Fruit fly (Drosophila melanogaster): Measurements from ENCODE around the gene CG4743.

Gene CG4743

dm6 chr3R:25694167-25694689 lies 13.9 kb upstream of the CG4743 start:
- TF ChIP-seq CG12769 (tag; optimal IDR thresholded peaks at IDR 0.05) = peak; percentile 30
- TF ChIP-seq sens (GFP tag) = peak; percentile 51
- TF ChIP-seq CG16813 (GFP tag; IDR thresholded peaks at IDR 0.05; ENCODE audit: partially characterized antibody) = no peak
- peak; percentile 30 for TF ChIP-seq CG11504 (tag; optimal IDR thresholded peaks at IDR 0.05)
- TF ChIP-seq Med (GFP tag) = peak; percentile 70
- TF ChIP-seq Meics (GFP tag; optimal IDR thresholded peaks at IDR 0.05) = peak; percentile 16
- TF ChIP-seq CG2120 (GFP tag; optimal IDR thresholded peaks at IDR 0.05) = peak; percentile 54
- peak; percentile 48 for TF ChIP-seq lmd (GFP tag; IDR thresholded peaks at IDR 0.05)
- peak; percentile 14 for TF ChIP-seq Sox102F (GFP tag; optimal IDR thresholded peaks at IDR 0.05)
- TF ChIP-seq CG2678 (tag; optimal IDR thresholded peaks at IDR 0.05) = peak; percentile 34
- no peak for TF ChIP-seq E2f1 (GFP tag; IDR thresholded peaks at IDR 0.05)
- no peak for TF ChIP-seq CG10654 (GFP tag; optimal IDR thresholded peaks at IDR 0.05)
- TF ChIP-seq Bgb (GFP tag; IDR thresholded peaks at IDR 0.05; ENCODE audit: partially characterized antibody) = no peak
- TF ChIP-seq CG4404 (GFP tag; IDR thresholded peaks at IDR 0.05) = no peak
- TF ChIP-seq scrt (GFP tag; optimal IDR thresholded peaks at IDR 0.05) = peak; percentile 20
- TF ChIP-seq prd (optimal IDR thresholded peaks at IDR 0.05) = no peak
- peak; percentile 30; the same call in 1 of the 3 replicates for TF ChIP-seq prd (GFP tag; IDR thresholded peaks at IDR 0.05)
- TF ChIP-seq Rfx (GFP tag; IDR thresholded peaks at IDR 0.05) = peak; percentile 28; the same call in 1 of the 2 replicates
- no peak for TF ChIP-seq CG1233 (GFP tag; optimal IDR thresholded peaks at IDR 0.05)
- TF ChIP-seq CG1602 (GFP tag; optimal IDR thresholded peaks at IDR 0.05) = no peak
- peak; percentile 51; the same call in 2 of the 3 replicates for TF ChIP-seq row (GFP tag; IDR thresholded peaks at IDR 0.05)
- TF ChIP-seq chm (GFP tag; IDR thresholded peaks at IDR 0.05) = no peak
- peak; percentile 38 for TF ChIP-seq Hmr (GFP tag; optimal IDR thresholded peaks at IDR 0.05)
- TF ChIP-seq CG8290 (GFP tag; optimal IDR thresholded peaks at IDR 0.05) = no peak
- peak in 1 of 2 experiments; percentile 39 for TF ChIP-seq CG8290 (tag; optimal IDR thresholded peaks at IDR 0.05)
- TF ChIP-seq Deaf1 (tag; optimal IDR thresholded peaks at IDR 0.05) = no peak
- peak; percentile 9 for TF ChIP-seq ind (GFP tag; optimal IDR thresholded peaks at IDR 0.05)
- no peak for TF ChIP-seq pan (optimal IDR thresholded peaks at IDR 0.05)
- TF ChIP-seq pan (GFP tag; optimal IDR thresholded peaks at IDR 0.05 in 1 of 2, IDR thresholded peaks at IDR 0.05 in 1 of 2) = peak in 1 of 2 experiments; percentile 32
- TF ChIP-seq Dbx (GFP tag; IDR thresholded peaks at IDR 0.05) = 0 out of 3 replicates have a peak, but pooled peaks have one; percentile 14
- no peak for TF ChIP-seq CG14014 (GFP tag; IDR thresholded peaks at IDR 0.05)
- TF ChIP-seq CG7928 (GFP tag; optimal IDR thresholded peaks at IDR 0.05) = no peak
- 0 out of 2 replicates have a peak, but pooled peaks have one; percentile 27 for TF ChIP-seq CG6689 (GFP tag; IDR thresholded peaks at IDR 0.05)
- no peak for TF ChIP-seq nerfin-2 (GFP tag; IDR thresholded peaks at IDR 0.05; ENCODE audit: partially characterized antibody)
- TF ChIP-seq sob (GFP tag; IDR thresholded peaks at IDR 0.05) = peak; percentile 8; the same call in 1 of the 2 replicates
- peak; percentile 49 for TF ChIP-seq D19B (GFP tag; optimal IDR thresholded peaks at IDR 0.05)
- TF ChIP-seq Ets65A (GFP tag) = peak; percentile 91
- TF ChIP-seq ase (GFP tag; IDR thresholded peaks at IDR 0.05) = peak; percentile 33; the same call in 1 of the 3 replicates
- no peak for TF ChIP-seq CG3995 (GFP tag; optimal IDR thresholded peaks at IDR 0.05)
- TF ChIP-seq Pdp1 (GFP tag; optimal IDR thresholded peaks at IDR 0.05) = peak in 1 of 2 experiments; percentile 0
- TF ChIP-seq lab (GFP tag; optimal IDR thresholded peaks at IDR 0.05) = peak; percentile 44
- TF ChIP-seq slbo (GFP tag; IDR thresholded peaks at IDR 0.05) = peak; percentile 55
- TF ChIP-seq CG18599 (GFP tag; optimal IDR thresholded peaks at IDR 0.05) = peak; percentile 55
- peak; percentile 3 for TF ChIP-seq gem (tag; optimal IDR thresholded peaks at IDR 0.05)
- TF ChIP-seq D19A (tag; optimal IDR thresholded peaks at IDR 0.05) = no peak
- TF ChIP-seq dmrt99B (tag; optimal IDR thresholded peaks at IDR 0.05) = peak; percentile 3
- TF ChIP-seq Ptx1 (GFP tag; IDR thresholded peaks at IDR 0.05) = peak; percentile 19; the same call in 1 of the 2 replicates
- peak; percentile 8 for TF ChIP-seq Dip3 (GFP tag; optimal IDR thresholded peaks at IDR 0.05)
- no peak for TF ChIP-seq Tbp (GFP tag; optimal IDR thresholded peaks at IDR 0.05)
- TF ChIP-seq CG12071 (GFP tag; optimal IDR thresholded peaks at IDR 0.05) = no peak
- TF ChIP-seq dm (GFP tag; optimal IDR thresholded peaks at IDR 0.05) = no peak

Measured in whole organism, embryonic.